Worm (Caenorhabditis elegans): ENCODE data around the gene casy-1.

The casy-1 gene

DNA sequence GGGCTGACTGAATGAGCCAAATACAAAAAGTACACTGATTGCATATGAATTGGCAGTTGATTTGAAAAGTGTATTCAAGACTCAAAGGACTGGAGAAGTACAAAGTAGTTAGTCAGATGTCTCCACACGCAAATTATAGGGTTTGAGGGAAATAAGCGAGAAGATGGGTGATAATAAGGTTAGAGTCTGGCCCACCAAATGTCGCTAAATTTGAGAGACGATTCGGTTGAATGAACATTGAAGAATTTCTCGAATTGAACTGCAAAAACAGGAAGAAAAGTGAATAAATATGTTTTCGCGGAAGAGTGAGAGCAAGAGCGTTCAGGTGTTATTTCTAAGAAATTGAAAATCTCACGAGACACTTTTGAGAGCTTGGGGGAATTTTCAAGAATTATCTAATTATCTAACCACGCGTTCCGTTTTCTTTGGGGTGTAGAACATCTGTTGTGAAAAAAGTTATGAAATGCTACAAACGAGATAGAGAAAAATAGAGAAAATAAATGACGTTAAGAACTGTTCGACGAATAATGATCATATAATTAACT lies 3.2 kb upstream of the casy-1 start:
- TF ChIP-seq ceh-20 (GFP tag; IDR thresholded peaks at IDR 0.05) (no peak), nhr-11 (tag; optimal IDR thresholded peaks at IDR 0.05) (peak; percentile 44)

DNA sequence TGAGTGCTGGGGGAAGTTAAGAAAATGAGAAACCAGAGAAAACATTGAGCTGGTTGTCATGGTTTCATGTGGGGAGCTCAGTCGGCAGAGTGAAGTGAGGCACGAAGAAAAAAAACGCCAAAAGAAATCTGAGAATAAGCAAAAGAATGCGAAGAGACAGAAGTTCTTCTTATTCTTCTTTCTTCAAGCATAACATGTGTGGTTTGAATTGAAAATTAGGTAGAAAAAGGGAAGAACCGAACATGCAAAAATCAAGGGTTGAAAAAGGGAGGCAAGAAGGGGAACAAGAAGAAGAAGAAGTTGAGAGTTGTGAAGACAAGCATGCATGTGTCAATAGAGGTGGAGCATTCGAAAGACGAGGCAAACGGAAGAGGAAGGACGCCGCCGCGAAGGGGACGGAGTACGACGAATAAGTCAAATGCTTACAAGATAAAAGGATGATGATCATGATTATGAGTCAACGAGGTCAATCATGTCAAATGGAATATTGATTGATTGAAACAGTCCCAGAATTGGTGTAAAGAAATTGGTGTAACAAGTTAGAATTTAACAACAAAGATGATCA lies 1.4 kb upstream of the casy-1 start:
- TF ChIP-seq nhr-102 (tag; optimal IDR thresholded peaks at IDR 0.05) = no peak
- TF ChIP-seq ceh-32 (tag; optimal IDR thresholded peaks at IDR 0.05; ENCODE audit: poor library complexity) = no peak
- no peak for TF ChIP-seq mes-2 (tag; optimal IDR thresholded peaks at IDR 0.05; ENCODE audit: poor library complexity, severe bottlenecking)
- TF ChIP-seq gei-8 (GFP tag; optimal IDR thresholded peaks at IDR 0.05) = no peak
- no peak for TF ChIP-seq ZK546.5 (tag; optimal IDR thresholded peaks at IDR 0.05)
- TF ChIP-seq vab-7 (GFP tag; IDR thresholded peaks at IDR 0.05) = no peak
- TF ChIP-seq mxl-3 (GFP tag; optimal IDR thresholded peaks at IDR 0.05) = no peak
- no peak for TF ChIP-seq F44E2.7 (GFP tag; IDR thresholded peaks at IDR 0.05)
- no peak for TF ChIP-seq cey-2 (tag; optimal IDR thresholded peaks at IDR 0.05; ENCODE audit: borderline replicate concordance, insufficient read depth)
- TF ChIP-seq R02D3.7 (tag; optimal IDR thresholded peaks at IDR 0.05) = no peak
- no peak for TF ChIP-seq egl-27 (tag; optimal IDR thresholded peaks at IDR 0.05)
- no peak for TF ChIP-seq unc-62 (GFP tag; optimal IDR thresholded peaks at IDR 0.05 in 1 of 2)
- TF ChIP-seq unc-62 (tag; optimal IDR thresholded peaks at IDR 0.05) = no peak
- no peak for TF ChIP-seq madf-9 (GFP tag; conservative IDR thresholded peaks at IDR 0.05)
- TF ChIP-seq nhr-11 (tag; optimal IDR thresholded peaks at IDR 0.05) = peak; percentile 17
- TF ChIP-seq F37D6.2 (tag; optimal IDR thresholded peaks at IDR 0.05) = no peak
- peak; percentile 89 for TF ChIP-seq aha-1 (tag)
- no peak for TF ChIP-seq madf-5 (GFP tag; IDR thresholded peaks at IDR 0.05)
- TF ChIP-seq daf-8 (GFP tag; IDR thresholded peaks at IDR 0.05) = no peak
- TF ChIP-seq daf-12 (tag; optimal IDR thresholded peaks at IDR 0.05) = no peak
- TF ChIP-seq D1046.2 (GFP tag; IDR thresholded peaks at IDR 0.05) = no peak
- no peak for TF ChIP-seq ceh-82 (tag; optimal IDR thresholded peaks at IDR 0.05)
- TF ChIP-seq dmd-9 (GFP tag; IDR thresholded peaks at IDR 0.05) = no peak
- TF ChIP-seq hlh-30 (tag; optimal IDR thresholded peaks at IDR 0.05; ENCODE audit: insufficient read depth) = no peak
- TF ChIP-seq ctbp-1 (GFP tag; IDR thresholded peaks at IDR 0.05) = peak; percentile 51; the same call in 1 of the 2 replicates
- no peak for TF ChIP-seq lir-3 (tag; optimal IDR thresholded peaks at IDR 0.05)
- TF ChIP-seq pqm-1 (tag; optimal IDR thresholded peaks at IDR 0.05) = no peak

DNA sequence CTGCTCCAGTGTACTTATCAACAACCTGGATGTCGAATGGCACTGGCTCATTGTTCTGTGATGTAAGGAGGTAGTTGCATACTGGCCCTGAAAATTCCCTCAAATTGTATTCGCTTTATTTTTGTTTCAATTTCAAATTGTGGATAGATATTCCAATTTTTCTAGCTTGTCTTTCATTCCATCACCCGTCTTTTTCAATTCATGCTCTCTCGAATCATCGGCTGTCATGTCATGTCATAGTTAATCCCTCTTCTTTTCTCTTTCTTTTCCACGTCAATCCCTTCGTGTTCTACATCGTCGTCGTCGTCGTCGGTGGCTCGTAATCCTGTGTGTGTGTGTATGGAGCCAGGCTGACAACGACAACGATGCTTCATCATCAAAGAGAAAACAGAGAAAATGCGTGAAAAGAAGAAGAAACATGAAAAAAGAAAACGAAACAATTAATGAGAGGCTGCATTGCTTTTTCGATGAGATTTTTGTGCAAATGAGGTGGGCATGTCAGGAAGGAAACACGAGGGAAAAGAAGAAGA lies 780 bp downstream of the casy-1 start:
- TF ChIP-seq unc-62 (GFP tag; optimal IDR thresholded peaks at IDR 0.05 in 1 of 2) (peak in 1 of 2 experiments; percentile 99), unc-62 (tag; optimal IDR thresholded peaks at IDR 0.05) (no peak), daf-19 (GFP tag; conservative IDR thresholded peaks at IDR 0.05) (no peak), F44E2.7 (GFP tag; IDR thresholded peaks at IDR 0.05) (no peak), mdl-1 (tag; optimal IDR thresholded peaks at IDR 0.05) (peak in 1 of 2 experiments; percentile 8), hmg-1.1 (GFP tag; IDR thresholded peaks at IDR 0.05) (0 out of 2 replicates have a peak, but pooled peaks have one; percentile 16), Y48G9A.11 (GFP tag; IDR thresholded peaks at IDR 0.05) (no peak), saeg-2 (GFP tag; IDR thresholded peaks at IDR 0.05) (no peak), D1046.2 (GFP tag; IDR thresholded peaks at IDR 0.05) (no peak)

DNA sequence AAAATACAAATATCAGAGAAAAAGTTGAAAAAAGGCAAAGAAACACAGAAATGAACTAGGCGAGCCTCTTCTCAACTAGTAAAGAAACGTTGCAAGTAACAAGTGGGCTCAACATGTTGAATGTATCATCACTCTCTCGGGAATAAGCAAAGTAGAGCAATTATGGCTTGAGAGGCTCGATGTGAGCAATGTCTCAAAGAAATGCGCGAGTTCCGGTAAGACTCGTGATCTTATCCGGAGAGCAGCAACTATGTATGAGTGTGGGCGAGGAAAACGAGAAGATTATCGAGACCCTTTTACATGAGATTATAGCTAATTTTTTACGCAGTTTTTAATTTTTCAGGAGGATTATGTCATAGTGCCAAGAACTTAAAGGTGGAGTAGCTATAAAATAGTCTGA lies 4.3 kb downstream of the casy-1 start:
- TF ChIP-seq dmd-8 (GFP tag; IDR thresholded peaks at IDR 0.05) = no peak
- peak; percentile 55 for TF ChIP-seq hlh-30 (tag; optimal IDR thresholded peaks at IDR 0.05; ENCODE audit: insufficient read depth)
- TF ChIP-seq D1046.2 (GFP tag; IDR thresholded peaks at IDR 0.05) = no peak
- TF ChIP-seq F37D6.2 (tag; optimal IDR thresholded peaks at IDR 0.05) = no peak
- TF ChIP-seq F49E8.2 (tag; optimal IDR thresholded peaks at IDR 0.05; ENCODE audit: borderline replicate concordance) = no peak
- TF ChIP-seq unc-62 (GFP tag; optimal IDR thresholded peaks at IDR 0.05 in 1 of 2) = peak in 1 of 2 experiments; percentile 88
- TF ChIP-seq unc-62 (tag; optimal IDR thresholded peaks at IDR 0.05) = no peak
- no peak for TF ChIP-seq egl-43 (GFP tag; IDR thresholded peaks at IDR 0.05)
- no peak for TF ChIP-seq ZK337.2 (GFP tag; IDR thresholded peaks at IDR 0.05)
- peak; percentile 31 for TF ChIP-seq aha-1 (tag)
- TF ChIP-seq mep-1 (tag; optimal IDR thresholded peaks at IDR 0.05) = peak; percentile 33
- no peak for TF ChIP-seq T26A8.4 (GFP tag; IDR thresholded peaks at IDR 0.05)
- TF ChIP-seq dmd-6 (GFP tag; IDR thresholded peaks at IDR 0.05) = no peak

Data from whole organism, L4 larva.